Fruit fly (Drosophila melanogaster): ENCODE data around the gene PolrMT.

Gene PolrMT

dm6 chr2L:1094724-1095123, 13.4 kb downstream of the PolrMT start (continued):
- TF ChIP-seq oc (tag; optimal IDR thresholded peaks at IDR 0.05) (peak; percentile 50), CG6254 (GFP tag; optimal IDR thresholded peaks at IDR 0.05) (peak; percentile 1), Sry-δ (GFP tag; optimal IDR thresholded peaks at IDR 0.05) (no peak), dpn (GFP tag; optimal IDR thresholded peaks at IDR 0.05) (no peak), zen2 (GFP tag; IDR thresholded peaks at IDR 0.05; ENCODE audit: partially characterized antibody) (no peak), CG14050 (GFP tag; IDR thresholded peaks at IDR 0.05) (no peak), CG30403 (GFP tag; optimal IDR thresholded peaks at IDR 0.05) (no peak), nerfin-1 (tag; optimal IDR thresholded peaks at IDR 0.05) (no peak), CG14014 (GFP tag; IDR thresholded peaks at IDR 0.05) (peak; percentile 8; the same call in 1 of the 2 replicates), NC2α (GFP tag; optimal IDR thresholded peaks at IDR 0.05) (no peak), btn (GFP tag; optimal IDR thresholded peaks at IDR 0.05) (no peak), CG8765 (GFP tag; IDR thresholded peaks at IDR 0.05) (no peak), Ets65A (GFP tag) (no peak), Hr3 (GFP tag; optimal IDR thresholded peaks at IDR 0.05) (no peak), CG8089 (GFP tag; optimal IDR thresholded peaks at IDR 0.05) (no peak), CG17612 (GFP tag; IDR thresholded peaks at IDR 0.05) (no peak), CG18599 (GFP tag; optimal IDR thresholded peaks at IDR 0.05) (peak; percentile 37), vnd (GFP tag; IDR thresholded peaks at IDR 0.05; ENCODE audit: partially characterized antibody) (no peak), CG17912 (GFP tag; optimal IDR thresholded peaks at IDR 0.05) (peak; percentile 47), D (optimal IDR thresholded peaks at IDR 0.05) (no peak), D (GFP tag; optimal IDR thresholded peaks at IDR 0.05) (peak; percentile 33), gsb (GFP tag; IDR thresholded peaks at IDR 0.05) (no peak), salm (tag; optimal IDR thresholded peaks at IDR 0.05) (peak; percentile 46), fd3F (GFP tag; optimal IDR thresholded peaks at IDR 0.05) (no peak), Dad (GFP tag; optimal IDR thresholded peaks at IDR 0.05) (no peak), trh (GFP tag; optimal IDR thresholded peaks at IDR 0.05) (peak; percentile 6), CG13624 (GFP tag; optimal IDR thresholded peaks at IDR 0.05) (no peak), CG30431 (GFP tag; optimal IDR thresholded peaks at IDR 0.05) (no peak), PHDP (tag; optimal IDR thresholded peaks at IDR 0.05) (peak; percentile 62), Deaf1 (tag; optimal IDR thresholded peaks at IDR 0.05) (no peak), CG12299 (tag; optimal IDR thresholded peaks at IDR 0.05) (peak; percentile 21), eyg (GFP tag; optimal IDR thresholded peaks at IDR 0.05) (no peak), YL-1 (GFP tag; optimal IDR thresholded peaks at IDR 0.05) (no peak), sisA (GFP tag; IDR thresholded peaks at IDR 0.05) (no peak), CG3838 (GFP tag; optimal IDR thresholded peaks at IDR 0.05) (no peak), Lhr (GFP tag; optimal IDR thresholded peaks at IDR 0.05) (no peak), CG12744 (GFP tag; optimal IDR thresholded peaks at IDR 0.05) (no peak), odd (GFP tag; optimal IDR thresholded peaks at IDR 0.05) (peak; percentile 40), CG10209 (GFP tag; optimal IDR thresholded peaks at IDR 0.05) (peak; percentile 48), CG31365 (tag; optimal IDR thresholded peaks at IDR 0.05) (no peak), HLH3B (GFP tag; IDR thresholded peaks at IDR 0.05) (0 out of 2 replicates have a peak, but pooled peaks have one; percentile 19), psq (GFP tag; optimal IDR thresholded peaks at IDR 0.05) (no peak), chm (GFP tag; IDR thresholded peaks at IDR 0.05) (no peak), ci (GFP tag; IDR thresholded peaks at IDR 0.05) (peak; percentile 66), cwo (GFP tag; optimal IDR thresholded peaks at IDR 0.05) (peak; percentile 40), ara (GFP tag; IDR thresholded peaks at IDR 0.05) (no peak), CG6813 (GFP tag; optimal IDR thresholded peaks at IDR 0.05) (peak; percentile 65), maf-S (GFP tag; optimal IDR thresholded peaks at IDR 0.05) (no peak), CG3407 (GFP tag; optimal IDR thresholded peaks at IDR 0.05) (peak; percentile 78), CG4360 (GFP tag; IDR thresholded peaks at IDR 0.05) (no peak), CG3281 (GFP tag; optimal IDR thresholded peaks at IDR 0.05) (peak; percentile 43), CG2712 (tag; optimal IDR thresholded peaks at IDR 0.05) (no peak)
